Worm (Caenorhabditis elegans): ENCODE data around the gene npp-21.
A peak's percentile ranks its signal among the peaks of the same experiment; 100 is the strongest.

The npp-21 gene

ce11 chrII:7623466-7623865 is 24.0 kb downstream of the npp-21 start:
- TF ChIP-seq nhr-12 (tag; optimal IDR thresholded peaks at IDR 0.05) (no peak), nhr-11 (tag; optimal IDR thresholded peaks at IDR 0.05) (no peak), jun-1 (tag; optimal IDR thresholded peaks at IDR 0.05) (peak; percentile 26), hlh-4 (tag; optimal IDR thresholded peaks at IDR 0.05) (no peak), rnt-1 (tag; optimal IDR thresholded peaks at IDR 0.05) (peak; percentile 58), fos-1 (tag; optimal IDR thresholded peaks at IDR 0.05) (no peak), aha-1 (tag; optimal IDR thresholded peaks at IDR 0.05) (no peak), swsn-7 (tag; optimal IDR thresholded peaks at IDR 0.05) (peak; percentile 21), lin-13 (GFP tag; optimal IDR thresholded peaks at IDR 0.05) (no peak), nhr-20 (tag; optimal IDR thresholded peaks at IDR 0.05) (no peak), mdl-1 (tag; optimal IDR thresholded peaks at IDR 0.05) (peak in 1 of 2 experiments; percentile 1), lin-14 (GFP tag; optimal IDR thresholded peaks at IDR 0.05) (peak; percentile 43), nhr-71 (tag; optimal IDR thresholded peaks at IDR 0.05) (peak; percentile 35), ceh-88 (GFP tag; IDR thresholded peaks at IDR 0.05) (no peak), blmp-1 (tag; optimal IDR thresholded peaks at IDR 0.05) (peak; percentile 37), dsc-1 (tag; optimal IDR thresholded peaks at IDR 0.05) (no peak), C34B4.2 (tag; optimal IDR thresholded peaks at IDR 0.05) (no peak), efl-1 (optimal IDR thresholded peaks at IDR 0.05) (peak; percentile 3 to 24), efl-1 (GFP tag; optimal IDR thresholded peaks at IDR 0.05 in 1 of 2) (peak in 1 of 2 experiments; percentile 12), elt-3 (tag; optimal IDR thresholded peaks at IDR 0.05) (no peak), sox-4 (tag; optimal IDR thresholded peaks at IDR 0.05) (no peak), tbx-2 (tag; optimal IDR thresholded peaks at IDR 0.05) (peak; percentile 29), C16A3.4 (tag; optimal IDR thresholded peaks at IDR 0.05) (no peak), elt-2 (tag; optimal IDR thresholded peaks at IDR 0.05) (peak; percentile 48), nhr-90 (tag; optimal IDR thresholded peaks at IDR 0.05; ENCODE audit: poor library complexity) (no peak), skn-1 (tag; optimal IDR thresholded peaks at IDR 0.05) (no peak)

- TF ChIP-seq lin-14 (GFP tag; optimal IDR thresholded peaks at IDR 0.05) (peak; percentile 3), nhr-12 (tag; optimal IDR thresholded peaks at IDR 0.05) (no peak), blmp-1 (tag; optimal IDR thresholded peaks at IDR 0.05) (peak; percentile 90)
Measured at ce11 chrII:7624272-7624671, 24.8 kb downstream of the npp-21 start.

ce11 chrII:7624995-7625394 is 25.5 kb downstream of the npp-21 start:
- TF ChIP-seq unc-86 (tag; optimal IDR thresholded peaks at IDR 0.05), result peak; percentile 53
- TF ChIP-seq nhr-28 (tag; optimal IDR thresholded peaks at IDR 0.05), result no peak
- TF ChIP-seq fos-1 (tag; optimal IDR thresholded peaks at IDR 0.05), result no peak
- TF ChIP-seq lin-14 (GFP tag; optimal IDR thresholded peaks at IDR 0.05), result peak; percentile 19
- no peak for TF ChIP-seq fkh-4 (tag; optimal IDR thresholded peaks at IDR 0.05; ENCODE audit: borderline replicate concordance)

- TF ChIP-seq nhr-71 (tag; optimal IDR thresholded peaks at IDR 0.05), result peak; percentile 63
- TF ChIP-seq aly-2 (tag; optimal IDR thresholded peaks at IDR 0.05), result no peak
- TF ChIP-seq lin-14 (GFP tag; optimal IDR thresholded peaks at IDR 0.05), result peak; percentile 62
- peak; percentile 55 for TF ChIP-seq nhr-20 (tag; optimal IDR thresholded peaks at IDR 0.05)
- no peak for TF ChIP-seq zip-4 (GFP tag; optimal IDR thresholded peaks at IDR 0.05)
- peak; percentile 19 for TF ChIP-seq nhr-47 (tag; optimal IDR thresholded peaks at IDR 0.05)
- peak; percentile 70 for TF ChIP-seq nhr-90 (tag; optimal IDR thresholded peaks at IDR 0.05; ENCODE audit: poor library complexity)
- TF ChIP-seq grh-1 (GFP tag; IDR thresholded peaks at IDR 0.05), result peak; percentile 62; the same call in 1 of the 2 replicates
- TF ChIP-seq nhr-19 (GFP tag; conservative IDR thresholded peaks at IDR 0.05), result peak; percentile 52
- peak; percentile 71 for TF ChIP-seq blmp-1 (tag; optimal IDR thresholded peaks at IDR 0.05)
- peak in 4 of 6 experiments; percentile 36 to 80 (median 54) for TF ChIP-seq elt-3 (tag; optimal IDR thresholded peaks at IDR 0.05)
- peak; percentile 78 for TF ChIP-seq nhr-85 (tag)
- TF ChIP-seq C04F5.9 (tag; optimal IDR thresholded peaks at IDR 0.05), result no peak
- TF ChIP-seq lsy-2 (tag; optimal IDR thresholded peaks at IDR 0.05), result peak in 1 of 2 experiments; percentile 16
- TF ChIP-seq elt-2 (tag; optimal IDR thresholded peaks at IDR 0.05), result no peak
- no peak for TF ChIP-seq nhr-11 (tag; optimal IDR thresholded peaks at IDR 0.05)
- no peak for TF ChIP-seq fkh-10 (GFP tag; optimal IDR thresholded peaks at IDR 0.05)
- peak in 1 of 2 experiments; percentile 57 for TF ChIP-seq lin-35 (GFP tag; optimal IDR thresholded peaks at IDR 0.05)
- no peak for TF ChIP-seq lir-3 (tag; optimal IDR thresholded peaks at IDR 0.05; ENCODE audit: poor library complexity)
- TF ChIP-seq tbx-2 (tag; optimal IDR thresholded peaks at IDR 0.05), result peak; percentile 63
- no peak for TF ChIP-seq egl-13 (tag; optimal IDR thresholded peaks at IDR 0.05)
- no peak for TF ChIP-seq fos-1 (tag; optimal IDR thresholded peaks at IDR 0.05)
- TF ChIP-seq mab-9 (GFP tag; IDR thresholded peaks at IDR 0.05), result no peak
- TF ChIP-seq unc-130 (tag; optimal IDR thresholded peaks at IDR 0.05), result peak; percentile 65
- TF ChIP-seq mdl-1 (tag; optimal IDR thresholded peaks at IDR 0.05), result peak in 1 of 2 experiments; percentile 6
- TF ChIP-seq efl-1 (optimal IDR thresholded peaks at IDR 0.05), result no peak
- peak in 1 of 2 experiments; percentile 31 for TF ChIP-seq efl-1 (GFP tag; optimal IDR thresholded peaks at IDR 0.05 in 1 of 2)
- peak; percentile 46 for TF ChIP-seq snu-23 (GFP tag; optimal IDR thresholded peaks at IDR 0.05)
- peak in 1 of 3 experiments; percentile 1 for TF ChIP-seq dpl-1 (GFP tag; optimal IDR thresholded peaks at IDR 0.05)
Measured at ce11 chrII:7628640-7629039, 29.2 kb downstream of the npp-21 start.
